Worm (Caenorhabditis elegans) whole organism, L1 larva: ENCODE measurements around the gene col-43.

Source experiments
- C16A3.4 ChIP-seq: fragments of 150-350 bp; optimal IDR thresholded peaks from 2 replicates; lab custom pipeline; 2014; ENCODE audit warnings: missing biosample characterization, missing genetic modification characterization
- C34B4.2 ChIP-seq: sonication (generic microtip); optimal IDR thresholded peaks from 2 replicates; lab custom pipeline; 2017; ENCODE audit warnings: mild to moderate bottlenecking, missing genetic modification characterization, missing compliant biosample characterization
- alr-1 ChIP-seq: fragments of 200-800 bp; sonication (Bioruptor generic); optimal IDR thresholded peaks from 2 replicates; lab custom pipeline; 2018; ENCODE audit warnings: borderline replicate concordance, mild to moderate bottlenecking, missing genetic modification characterization, missing compliant biosample characterization
- aly-2 ChIP-seq: fragments of 150-350 bp; optimal IDR thresholded peaks from 2 replicates; lab custom pipeline; 2014; ENCODE audit warnings: missing biosample characterization, missing genetic modification characterization
- ama-1 ChIP-seq: fragments of 150-350 bp; optimal IDR thresholded peaks from 2 replicates; lab custom pipeline; 2014
- blmp-1 ChIP-seq: fragments of 150-350 bp; optimal IDR thresholded peaks from 2 replicates; lab custom pipeline; 2014; ENCODE audit warnings: missing biosample characterization, missing genetic modification characterization
- ceh-63 ChIP-seq: fragments of 200-800 bp; sonication (Bioruptor generic); optimal IDR thresholded peaks from 2 replicates; lab custom pipeline; 2018; ENCODE audit warnings: mild to moderate bottlenecking, missing genetic modification characterization, missing compliant biosample characterization
- ceh-82 ChIP-seq, 3 experiments: fragments of 150-350 bp in 1 of 3; sonication (generic microtip) in 2 of 3; optimal IDR thresholded peaks; 2 replicates each; lab custom pipeline; 2014 to 2017; ENCODE audit warnings: missing biosample characterization in 3 of 3, missing genetic modification characterization in 3 of 3
- dsc-1 ChIP-seq: sonication (generic microtip); optimal IDR thresholded peaks from 2 replicates; lab custom pipeline; 2016; ENCODE audit warnings: mild to moderate bottlenecking, missing genetic modification characterization, missing compliant biosample characterization
- egl-27 ChIP-seq, 2 experiments: fragments of 150-350 bp in 1 of 2; sonication (generic microtip); optimal IDR thresholded peaks; 3 replicates each; lab custom pipeline; 2017 to 2018; ENCODE audit warnings: missing biosample characterization in 2 of 2, missing genetic modification characterization in 2 of 2, missing genetic modification reagents in 2 of 2
- elt-3 ChIP-seq, 6 experiments: fragments of 150-350 bp in 1 of 6; sonication (generic microtip); optimal IDR thresholded peaks; 2 replicates each; lab custom pipeline; 2017 to 2018; ENCODE audit warnings: missing biosample characterization in 6 of 6, missing genetic modification characterization in 6 of 6, inconsistent platforms in 1 of 6
- ets-5 ChIP-seq: fragments of 200-800 bp; sonication (Bioruptor generic); IDR thresholded peaks from 2 replicates; pipeline ENCODE4 v1.3.6; 2022; ENCODE audit warnings: missing genetic modification characterization, missing compliant biosample characterization
- fkh-10 ChIP-seq: sonication (generic microtip); optimal IDR thresholded peaks from 2 replicates; lab custom pipeline; 2017; ENCODE audit warnings: missing biosample characterization, missing genetic modification reagents, missing genetic modification characterization
- fkh-4 ChIP-seq: sonication (generic microtip); optimal IDR thresholded peaks from 2 replicates; lab custom pipeline; 2016; ENCODE audit warnings: missing compliant biosample characterization, missing genetic modification characterization, borderline replicate concordance
- fos-1 ChIP-seq: fragments of 150-350 bp; optimal IDR thresholded peaks from 2 replicates; lab custom pipeline; 2014; ENCODE audit warnings: missing biosample characterization, missing genetic modification characterization
- grh-1 ChIP-seq: fragments of 200-800 bp; sonication (Bioruptor generic); IDR thresholded peaks from 2 replicates; pipeline ENCODE4 v1.3.6; 2022; ENCODE audit warnings: missing genetic modification reagents, missing genetic modification characterization, missing compliant biosample characterization
- hlh-4 ChIP-seq: sonication (generic microtip); optimal IDR thresholded peaks from 2 replicates; lab custom pipeline; 2016; ENCODE audit warnings: mild to moderate bottlenecking, missing genetic modification characterization, missing compliant biosample characterization
- lin-15B ChIP-seq: fragments of 150-350 bp; sonication (generic microtip); optimal IDR thresholded peaks from 3 replicates; lab custom pipeline; 2014; ENCODE audit warnings: missing biosample characterization, missing genetic modification characterization
- lin-39 ChIP-seq: fragments of 150-350 bp; optimal IDR thresholded peaks from 2 replicates; lab custom pipeline; 2014; ENCODE audit warnings: missing biosample characterization, missing genetic modification reagents, missing genetic modification characterization
- lsy-2 ChIP-seq, 2 experiments: fragments of 150-350 bp; optimal IDR thresholded peaks; 2 replicates each; lab custom pipeline; 2014; ENCODE audit warnings: missing biosample characterization in 2 of 2, missing genetic modification characterization in 2 of 2
- mab-9 ChIP-seq: fragments of 200-800 bp; sonication (Bioruptor generic); IDR thresholded peaks from 2 replicates; pipeline ENCODE4 v1.3.6; 2022; ENCODE audit warnings: missing genetic modification reagents, missing genetic modification characterization, missing compliant biosample characterization
- nhr-11 ChIP-seq: fragments of 150-350 bp; optimal IDR thresholded peaks from 2 replicates; lab custom pipeline; 2014; ENCODE audit warnings: missing biosample characterization, missing genetic modification characterization
- nhr-12 ChIP-seq: sonication (generic microtip); optimal IDR thresholded peaks from 2 replicates; lab custom pipeline; 2017; ENCODE audit warnings: missing biosample characterization, missing genetic modification characterization
- nhr-85 ChIP-seq: sonication (generic microtip); peaks from one replicate; lab custom pipeline; 2016; ENCODE audit warnings: missing genetic modification characterization, inconsistent platforms, missing compliant biosample characterization
- pag-3 ChIP-seq: sonication (generic microtip); optimal IDR thresholded peaks from 2 replicates; lab custom pipeline; 2017; ENCODE audit warnings: missing genetic modification characterization, mild to moderate bottlenecking, missing compliant biosample characterization, antibody characterized with exemption, borderline replicate concordance; ENCODE audit not compliant: insufficient read depth
- pax-3 ChIP-seq: fragments of 200-800 bp; sonication (Bioruptor generic); optimal IDR thresholded peaks from 2 replicates; lab custom pipeline; 2018; ENCODE audit warnings: mild to moderate bottlenecking, missing genetic modification characterization, moderate library complexity, missing compliant biosample characterization
- skn-1 ChIP-seq: fragments of 150-350 bp; optimal IDR thresholded peaks from 2 replicates; lab custom pipeline; 2014; ENCODE audit warnings: missing biosample characterization, missing genetic modification characterization
- xbp-1 ChIP-seq: sonication (generic microtip); optimal IDR thresholded peaks from 2 replicates; lab custom pipeline; 2016; ENCODE audit warnings: missing genetic modification characterization, missing compliant biosample characterization
- zag-1 ChIP-seq: fragments of 150-350 bp; optimal IDR thresholded peaks from 2 replicates; lab custom pipeline; 2014; ENCODE audit warnings: missing biosample characterization, missing genetic modification characterization
- zip-4 ChIP-seq: fragments of 200-800 bp; sonication (Bioruptor generic); optimal IDR thresholded peaks from 2 replicates; lab custom pipeline; 2018; ENCODE audit warnings: mild to moderate bottlenecking, missing genetic modification characterization, moderate library complexity, missing compliant biosample characterization
- ztf-11 ChIP-seq, 2 experiments: sonication (generic microtip); optimal IDR thresholded peaks; 2 replicates each; lab custom pipeline; 2016 to 2017; ENCODE audit warnings: missing genetic modification characterization in 2 of 2, missing biosample characterization in 1 of 2, missing compliant biosample characterization in 1 of 2

Gene col-43

ce11 chrV:8067800-8068199, 17.1 kb upstream of the col-43 start, which contains the start of gene str-140:
Gene str-140 (minus strand): TSS chrV:8067900.
- TF ChIP-seq pax-3 (tag; lab: Kevin White, UChicago) (no peak), C34B4.2 (no peak), ets-5 (no peak), blmp-1 (tag; lab: Kevin White, UChicago) (no peak), ceh-82 (tag; optimal IDR thresholded peaks at IDR 0.05; lab: Kevin White, UChicago) (no peak), lin-39 (tag; lab: Kevin White, UChicago) (no peak), skn-1 (tag; lab: Kevin White, UChicago) (no peak), nhr-85 (tag; lab: Kevin White, UChicago) (no peak)

ce11 chrV:8062074-8062473, 11.4 kb upstream of the col-43 start, which contains the start of gene str-139:
Gene str-139 (minus strand): TSS chrV:8062174.
- no peak for TF ChIP-seq ama-1
- TF ChIP-seq lin-15B = no peak
- TF ChIP-seq lin-39 (tag; lab: Kevin White, UChicago) = no peak
- TF ChIP-seq fkh-10 = no peak
- no peak for TF ChIP-seq zip-4 (GFP tag; lab: Kevin White, UChicago)
- TF ChIP-seq ztf-11 (tag; optimal IDR thresholded peaks at IDR 0.05; lab: Kevin White, UChicago) = no peak
- no peak for TF ChIP-seq xbp-1 (tag; lab: Kevin White, UChicago)
- no peak for TF ChIP-seq lsy-2 (tag; optimal IDR thresholded peaks at IDR 0.05; lab: Kevin White, UChicago)
- TF ChIP-seq hlh-4 = no peak
- TF ChIP-seq fkh-4 = no peak
- TF ChIP-seq egl-27 (tag; optimal IDR thresholded peaks at IDR 0.05; lab: Kevin White, UChicago) = no peak
- no peak for TF ChIP-seq nhr-12 (tag; lab: Kevin White, UChicago)
- TF ChIP-seq mab-9 = no peak

- TF ChIP-seq aly-2 (tag; lab: Kevin White, UChicago) = no peak
- no peak for TF ChIP-seq zag-1
- TF ChIP-seq nhr-11 (tag; lab: Kevin White, UChicago) = no peak
- no peak for TF ChIP-seq alr-1 (tag; lab: Kevin White, UChicago)
- no peak for TF ChIP-seq ceh-63 (GFP tag; lab: Kevin White, UChicago)
- no peak for TF ChIP-seq C16A3.4 (tag; lab: Kevin White, UChicago)
- no peak for TF ChIP-seq pag-3 (tag; lab: Kevin White, UChicago)
- no peak for TF ChIP-seq elt-3 (tag; optimal IDR thresholded peaks at IDR 0.05; lab: Kevin White, UChicago)
- no peak for TF ChIP-seq fkh-4
- no peak for TF ChIP-seq dsc-1
- TF ChIP-seq, all 84 proteins: peak for 0
Observed at ce11 chrV:8058359-8058758, 7.6 kb upstream of the col-43 start, which contains the start of gene str-138. Gene str-138 (plus strand): TSS chrV:8058659.

- TF ChIP-seq grh-1 = 0 out of 2 replicates have a peak, but pooled peaks have one; percentile 14
- TF ChIP-seq, all 84 proteins: peak for 1; not testable (repeated sequence) for 83
Observed at ce11 chrV:8057771-8058170, 7.1 kb upstream of the col-43 start.

ce11 chrV:8055170-8055569, 4.5 kb upstream of the col-43 start:
- TF ChIP-seq fos-1 (tag; lab: Kevin White, UChicago) (no peak), blmp-1 (tag; lab: Kevin White, UChicago) (peak; percentile 79)

ce11 chrV:8054130-8054529, 3.4 kb upstream of the col-43 start, which contains the start of gene ZC513.2:
Gene ZC513.2 (plus strand): TSS chrV:8054430.
- TF ChIP-seq aly-2 (tag; lab: Kevin White, UChicago) = no peak
- TF ChIP-seq nhr-85 (tag; lab: Kevin White, UChicago) = peak; percentile 9
- peak; percentile 16 for TF ChIP-seq blmp-1 (tag; lab: Kevin White, UChicago)
